Worm (Caenorhabditis elegans) whole organism, young adult: ENCODE measurements around the gene fce-2.

ENCODE experiments used
- efl-1 ChIP-seq: fragments of 150-350 bp; optimal IDR thresholded peaks from 2 replicates; lab custom pipeline; 2014; ENCODE audit warnings: missing biosample characterization, missing genetic modification reagents, missing genetic modification characterization
- hmg-20 ChIP-seq: fragments of 200-800 bp; sonication (Bioruptor generic); IDR thresholded peaks from 2 replicates; pipeline ENCODE4 v1.3.6; 2022; ENCODE audit warnings: missing genetic modification reagents, missing genetic modification characterization, missing compliant biosample characterization
- lsl-1 ChIP-seq: fragments of 200-800 bp; sonication (Bioruptor generic); optimal IDR thresholded peaks from 2 replicates; lab custom pipeline; 2018; ENCODE audit warnings: mild to moderate bottlenecking, missing genetic modification characterization, moderate library complexity, missing compliant biosample characterization
- mcd-1 ChIP-seq: fragments of 200-800 bp; sonication (Bioruptor generic); IDR thresholded peaks from 2 replicates; pipeline ENCODE4 v1.3.6; 2022; ENCODE audit warnings: missing genetic modification reagents, missing genetic modification characterization, missing compliant biosample characterization
- nhr-90 ChIP-seq: sonication (generic microtip); optimal IDR thresholded peaks from 2 replicates; lab custom pipeline; 2016; ENCODE audit warnings: missing genotype, mild to moderate bottlenecking, missing genetic modification characterization, missing compliant biosample characterization
- sea-2 ChIP-seq: fragments of 200-800 bp; sonication (Bioruptor generic); IDR thresholded peaks from 2 replicates; pipeline ENCODE4 v1.3.6; 2022; ENCODE audit warnings: missing genetic modification characterization, missing compliant biosample characterization
- snpc-1.1 ChIP-seq: sonication (generic microtip); optimal IDR thresholded peaks from 2 replicates; lab custom pipeline; 2017; ENCODE audit warnings: missing genetic modification characterization, mild to moderate bottlenecking, missing compliant biosample characterization, antibody characterized with exemption, moderate library complexity, missing genotype, missing genetic modification reagents; ENCODE audit not compliant: insufficient read depth
- unc-130 ChIP-seq: sonication (generic microtip); optimal IDR thresholded peaks from 2 replicates; lab custom pipeline; 2016; ENCODE audit warnings: missing genetic modification reagents, missing genetic modification characterization, missing compliant biosample characterization
- unc-62 ChIP-seq: fragments of 150-350 bp; optimal IDR thresholded peaks from 2 replicates; lab custom pipeline; 2014; ENCODE audit warnings: missing biosample characterization, missing genetic modification reagents, missing genetic modification characterization

DNA sequence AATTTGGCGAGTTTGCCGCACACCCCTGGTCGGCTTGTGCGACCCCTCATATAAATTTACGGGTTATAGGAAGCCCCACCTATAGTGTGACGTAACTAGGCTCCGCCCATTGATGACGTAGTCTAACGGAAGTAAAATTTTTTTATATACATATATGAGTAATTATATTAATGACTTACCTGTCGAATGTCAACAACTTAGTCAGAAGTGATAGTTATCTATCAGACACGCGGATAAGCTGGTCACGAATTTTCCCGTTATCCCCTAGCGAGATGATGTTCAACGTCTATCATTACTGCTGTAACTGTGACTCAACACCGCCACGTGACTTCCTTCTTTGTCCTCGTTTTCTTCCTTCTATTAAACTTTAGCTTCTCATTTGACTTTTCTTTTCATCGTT lies 28.7 kb downstream of the fce-2 start, which contains the start of gene srd-70:
- no peak for TF ChIP-seq unc-130
- no peak for TF ChIP-seq efl-1 (GFP tag; lab: Kevin White, UChicago)
- TF ChIP-seq snpc-1.1: no peak
- no peak for TF ChIP-seq lsl-1 (GFP tag; lab: Kevin White, UChicago)
- no peak for TF ChIP-seq hmg-20 (GFP tag; lab: Robert Waterston, UW)
- TF ChIP-seq nhr-90: no peak
- TF ChIP-seq mcd-1: no peak
- no peak for TF ChIP-seq sea-2 (GFP tag; lab: Robert Waterston, UW)
- TF ChIP-seq unc-62 (GFP tag; lab: Kevin White, UChicago): no peak
